Worm (Caenorhabditis elegans) whole organism, L4 larva: ENCODE results near the gene srsx-35.

ENCODE experiments used
- D1046.2 ChIP-seq: fragments of 200-800 bp; sonication (Bioruptor generic); IDR thresholded peaks from 2 replicates; pipeline ENCODE4 v1.3.6; 2022; ENCODE audit warnings: missing genetic modification characterization, missing compliant biosample characterization
- F10B5.3 ChIP-seq: sonication (generic microtip); optimal IDR thresholded peaks from 2 replicates; lab custom pipeline; 2016; ENCODE audit warnings: mild to moderate bottlenecking, missing genetic modification characterization, missing compliant biosample characterization
- F49E8.2 ChIP-seq: sonication (generic microtip); optimal IDR thresholded peaks from 2 replicates; lab custom pipeline; 2016; ENCODE audit warnings: missing compliant biosample characterization, mild to moderate bottlenecking, missing genetic modification characterization, borderline replicate concordance
- T20F7.1 ChIP-seq: fragments of 200-800 bp; sonication (Bioruptor generic); optimal IDR thresholded peaks from 2 replicates; lab custom pipeline; 2018; ENCODE audit warnings: mild to moderate bottlenecking, missing genetic modification characterization, missing compliant biosample characterization
- T26A8.4 ChIP-seq: fragments of 200-800 bp; sonication (Bioruptor generic); IDR thresholded peaks from 2 replicates; pipeline ENCODE4 v1.3.6; 2022; ENCODE audit warnings: missing genetic modification characterization, missing compliant biosample characterization
- aha-1 ChIP-seq: fragments of 150-350 bp; peaks from one replicate; lab custom pipeline; 2014; ENCODE audit warnings: missing biosample characterization, missing genetic modification characterization
- aly-2 ChIP-seq: sonication (generic microtip); optimal IDR thresholded peaks from 2 replicates; lab custom pipeline; 2018; ENCODE audit warnings: missing biosample characterization, missing genetic modification characterization
- ceh-82 ChIP-seq: sonication (generic microtip); optimal IDR thresholded peaks from 2 replicates; lab custom pipeline; 2017; ENCODE audit warnings: missing biosample characterization, missing genetic modification characterization
- ctbp-1 ChIP-seq: fragments of 200-800 bp; sonication (Bioruptor generic); IDR thresholded peaks from 2 replicates; pipeline ENCODE4 v1.3.6; 2022; ENCODE audit warnings: missing genetic modification reagents, missing genetic modification characterization, missing compliant biosample characterization
- daf-12 ChIP-seq: fragments of 150-350 bp; optimal IDR thresholded peaks from 2 replicates; lab custom pipeline; 2014; ENCODE audit warnings: missing biosample characterization, missing genetic modification reagents, missing genetic modification characterization
- dmd-6 ChIP-seq: fragments of 200-800 bp; sonication (Bioruptor generic); IDR thresholded peaks from 2 replicates; pipeline ENCODE4 v1.3.6; 2022; ENCODE audit warnings: missing genetic modification reagents, missing genetic modification characterization, missing compliant biosample characterization
- duxl-1 ChIP-seq: sonication (generic microtip); optimal IDR thresholded peaks from 2 replicates; lab custom pipeline; 2016; ENCODE audit warnings: mild to moderate bottlenecking, missing genetic modification characterization, moderate library complexity, missing compliant biosample characterization; ENCODE audit not compliant: poor library complexity
- egl-27 ChIP-seq: sonication (generic microtip); optimal IDR thresholded peaks from 3 replicates; lab custom pipeline; 2017; ENCODE audit warnings: missing biosample characterization, missing genetic modification reagents, missing genetic modification characterization
- fos-1 ChIP-seq: fragments of 150-350 bp; optimal IDR thresholded peaks from 2 replicates; lab custom pipeline; 2014; ENCODE audit warnings: missing biosample characterization, missing genetic modification characterization
- hlh-11 ChIP-seq: fragments of 200-800 bp; sonication (Bioruptor generic); optimal IDR thresholded peaks from 2 replicates; lab custom pipeline; 2018; ENCODE audit warnings: mild to moderate bottlenecking, missing genetic modification characterization, missing compliant biosample characterization
- hlh-30 ChIP-seq: sonication (generic microtip); optimal IDR thresholded peaks from 2 replicates; lab custom pipeline; 2017; ENCODE audit warnings: antibody characterized with exemption, mild to moderate bottlenecking, missing genetic modification characterization, missing compliant biosample characterization; ENCODE audit not compliant: insufficient read depth
- hmg-1.1 ChIP-seq: fragments of 200-800 bp; sonication (Bioruptor generic); IDR thresholded peaks from 2 replicates; pipeline ENCODE4 v1.3.6; 2022; ENCODE audit warnings: missing genetic modification reagents, missing genetic modification characterization, missing compliant biosample characterization
- lim-7 ChIP-seq: fragments of 200-800 bp; sonication (Bioruptor generic); IDR thresholded peaks from 2 replicates; pipeline ENCODE4 v1.3.6; 2022; ENCODE audit warnings: missing genetic modification characterization, missing compliant biosample characterization
- madf-9 ChIP-seq: fragments of 200-800 bp; sonication (Bioruptor generic); conservative IDR thresholded peaks from 2 replicates; pipeline ENCODE4 v1.3.6; 2022; ENCODE audit warnings: missing genetic modification reagents, missing genetic modification characterization, missing compliant biosample characterization
- mxl-2 ChIP-seq: fragments of 200-800 bp; sonication (Bioruptor generic); conservative IDR thresholded peaks from 2 replicates; pipeline ENCODE4 v1.3.6; 2022; ENCODE audit warnings: missing genetic modification reagents, missing genetic modification characterization, missing compliant biosample characterization
- nhr-10 ChIP-seq: fragments of 150-350 bp; optimal IDR thresholded peaks from 2 replicates; lab custom pipeline; 2014; ENCODE audit warnings: missing biosample characterization, missing genetic modification characterization
- nhr-11 ChIP-seq: fragments of 150-350 bp; optimal IDR thresholded peaks from 2 replicates; lab custom pipeline; 2014; ENCODE audit warnings: missing biosample characterization, missing genetic modification characterization
- nhr-28 ChIP-seq: fragments of 150-350 bp; optimal IDR thresholded peaks from 2 replicates; lab custom pipeline; 2014; ENCODE audit warnings: missing biosample characterization, missing genetic modification characterization
- nhr-48 ChIP-seq: sonication (generic microtip); optimal IDR thresholded peaks from 2 replicates; lab custom pipeline; 2016; ENCODE audit warnings: mild to moderate bottlenecking, missing genetic modification characterization, missing compliant biosample characterization
- nhr-76 ChIP-seq: fragments of 150-350 bp; optimal IDR thresholded peaks from 2 replicates; lab custom pipeline; 2014; ENCODE audit warnings: missing biosample characterization, missing genetic modification characterization
- nhr-77 ChIP-seq: fragments of 150-350 bp; optimal IDR thresholded peaks from 2 replicates; lab custom pipeline; 2014; ENCODE audit warnings: missing biosample characterization, missing genetic modification characterization
- pha-4 ChIP-seq, 2 experiments: fragments of 150-350 bp in 1 of 2; fragments of 200-800 bp in 1 of 2; sonication (Bioruptor generic) in 1 of 2; IDR thresholded peaks in 1 of 2; optimal IDR thresholded peaks in 1 of 2; 2 replicates each; pipeline versions ENCODE4 v1.3.6 to Lab custom; 2014 to 2022; ENCODE audit warnings: missing genetic modification characterization in 2 of 2, missing genetic modification reagents in 2 of 2, missing biosample characterization in 1 of 2, missing compliant biosample characterization in 1 of 2
- php-3 ChIP-seq: fragments of 200-800 bp; sonication (Bioruptor generic); IDR thresholded peaks from 2 replicates; pipeline ENCODE4 v1.3.6; 2022; ENCODE audit warnings: missing genetic modification reagents, missing genetic modification characterization, missing compliant biosample characterization
- saeg-2 ChIP-seq: fragments of 200-800 bp; sonication (Bioruptor generic); IDR thresholded peaks from 2 replicates; pipeline ENCODE4 v1.3.6; 2022; ENCODE audit warnings: missing genetic modification reagents, missing genetic modification characterization, missing compliant biosample characterization
- set-16 ChIP-seq: fragments of 200-800 bp; sonication (Bioruptor generic); IDR thresholded peaks from 2 replicates; pipeline ENCODE4 v1.3.6; 2022; ENCODE audit warnings: missing genetic modification reagents, missing genetic modification characterization, missing compliant biosample characterization
- snpc-1.2 ChIP-seq: fragments of 200-800 bp; sonication (Bioruptor generic); IDR thresholded peaks from 2 replicates; pipeline ENCODE4 v1.3.6; 2022; ENCODE audit warnings: missing genetic modification reagents, missing genetic modification characterization, missing compliant biosample characterization
- tag-97 ChIP-seq: fragments of 200-800 bp; sonication (Bioruptor generic); IDR thresholded peaks from 2 replicates; pipeline ENCODE4 v1.3.6; 2022; ENCODE audit warnings: missing genetic modification characterization, missing compliant biosample characterization
- tra-1 ChIP-seq: fragments of 200-800 bp; sonication (Bioruptor generic); IDR thresholded peaks from 2 replicates; pipeline ENCODE4 v1.3.6; 2022; ENCODE audit warnings: missing genetic modification reagents, missing genetic modification characterization, missing compliant biosample characterization
- unc-130 ChIP-seq: sonication (generic microtip); optimal IDR thresholded peaks from 2 replicates; lab custom pipeline; 2016; ENCODE audit warnings: missing genetic modification reagents, missing genetic modification characterization, missing compliant biosample characterization
- unc-39 ChIP-seq: sonication (generic microtip); optimal IDR thresholded peaks from 2 replicates; lab custom pipeline; 2017; ENCODE audit warnings: missing biosample characterization, missing genetic modification characterization
- unc-62 ChIP-seq, 3 experiments: fragments of 150-350 bp in 1 of 3; sonication (generic microtip); optimal IDR thresholded peaks in 2 of 3; peaks in 1 of 3; 1 replicate in 1 of 3; 2 replicates in 2 of 3; lab custom pipeline; 2014 to 2017; ENCODE audit warnings: missing biosample characterization in 3 of 3, missing genetic modification characterization in 3 of 3, missing genetic modification reagents in 3 of 3, missing genotype in 1 of 3
- vab-7 ChIP-seq: fragments of 200-800 bp; sonication (Bioruptor generic); IDR thresholded peaks from 2 replicates; pipeline ENCODE4 v1.3.6; 2022; ENCODE audit warnings: missing genetic modification reagents, missing genetic modification characterization, missing compliant biosample characterization
- zag-1 ChIP-seq: fragments of 150-350 bp; optimal IDR thresholded peaks from 2 replicates; lab custom pipeline; 2014; ENCODE audit warnings: missing biosample characterization, missing genetic modification characterization

The srsx-35 gene

DNA sequence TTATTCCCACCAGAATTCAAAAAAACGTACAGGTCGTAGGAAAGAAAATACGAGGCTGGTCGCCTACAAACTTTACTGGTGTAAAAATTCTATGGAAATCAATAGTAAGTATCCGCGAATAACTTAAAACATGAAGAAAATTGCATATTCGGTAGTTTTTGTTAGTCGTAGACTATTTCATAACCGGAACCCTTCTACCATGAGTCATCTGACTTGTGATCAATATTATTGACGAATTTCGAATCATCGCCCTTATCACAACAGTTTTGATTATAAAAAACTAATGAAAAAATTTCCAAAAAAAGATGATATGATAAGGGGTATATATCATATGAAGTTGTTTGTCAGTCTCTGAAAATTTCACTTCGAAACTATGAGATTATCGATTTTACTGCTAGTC, 21.2 kb upstream of the srsx-35 start, which contains the start of gene W01F3.2:
TSS of gene W01F3.2 (plus strand) at position 301 of the 400 bp plus-strand sequence.
- peak; percentile 21 for TF ChIP-seq hlh-11 (tag; lab: Kevin White, UChicago)
- TF ChIP-seq duxl-1 (tag; lab: Kevin White, UChicago) = no peak
- no peak for TF ChIP-seq fos-1 (tag; lab: Kevin White, UChicago)
- TF ChIP-seq nhr-28 (tag; lab: Kevin White, UChicago) = peak; percentile 36
- no peak for TF ChIP-seq php-3 (GFP tag; lab: Robert Waterston, UW)
- TF ChIP-seq aly-2 (tag; lab: Kevin White, UChicago) = no peak
- peak; percentile 14; the same call in 1 of the 2 replicates for TF ChIP-seq dmd-6 (GFP tag; lab: Robert Waterston, UW)
- no peak for TF ChIP-seq nhr-77 (tag; lab: Kevin White, UChicago)
- TF ChIP-seq tag-97 (GFP tag; lab: Robert Waterston, UW) = no peak
- no peak for TF ChIP-seq hmg-1.1 (GFP tag; lab: Robert Waterston, UW)
- peak; percentile 29 for TF ChIP-seq hlh-30 (tag; lab: Kevin White, UChicago)
- TF ChIP-seq zag-1 (tag; lab: Kevin White, UChicago) = no peak
- TF ChIP-seq, all 104 proteins: peak for 4

DNA sequence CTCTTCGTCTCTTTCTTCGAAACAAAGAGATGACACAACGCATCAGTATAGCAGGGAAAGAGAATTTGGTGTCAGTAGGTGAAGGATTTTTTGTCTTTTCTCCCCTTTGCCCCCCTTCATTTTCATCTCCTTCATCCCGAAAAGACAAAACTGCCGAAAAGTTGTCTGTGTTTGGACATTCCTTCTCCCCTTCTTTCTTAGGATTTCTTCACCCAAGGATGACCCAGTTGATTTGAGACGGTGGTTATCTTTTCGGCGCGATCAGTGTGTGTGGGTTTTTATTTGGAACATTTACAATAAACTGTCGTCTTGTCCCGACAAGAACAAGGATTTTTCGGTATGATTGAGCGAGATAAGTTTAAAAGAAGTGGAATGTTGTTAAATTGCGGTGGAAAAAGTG, 18.7 kb upstream of the srsx-35 start:
- TF ChIP-seq pha-4 (GFP tag; IDR thresholded peaks at IDR 0.05; lab: Robert Waterston, UW) = no peak
- no peak for TF ChIP-seq pha-4 (tag; optimal IDR thresholded peaks at IDR 0.05; lab: Kevin White, UChicago)
- TF ChIP-seq vab-7 = no peak
- TF ChIP-seq unc-62 (GFP tag; optimal IDR thresholded peaks at IDR 0.05 in 1 of 2; lab: Kevin White, UChicago) = peak in 1 of 2 experiments; percentile 15
- TF ChIP-seq unc-62 (tag; optimal IDR thresholded peaks at IDR 0.05; lab: Kevin White, UChicago) = no peak
- no peak for TF ChIP-seq unc-39 (tag; lab: Kevin White, UChicago)
- TF ChIP-seq daf-12 (tag; lab: Kevin White, UChicago) = no peak

DNA sequence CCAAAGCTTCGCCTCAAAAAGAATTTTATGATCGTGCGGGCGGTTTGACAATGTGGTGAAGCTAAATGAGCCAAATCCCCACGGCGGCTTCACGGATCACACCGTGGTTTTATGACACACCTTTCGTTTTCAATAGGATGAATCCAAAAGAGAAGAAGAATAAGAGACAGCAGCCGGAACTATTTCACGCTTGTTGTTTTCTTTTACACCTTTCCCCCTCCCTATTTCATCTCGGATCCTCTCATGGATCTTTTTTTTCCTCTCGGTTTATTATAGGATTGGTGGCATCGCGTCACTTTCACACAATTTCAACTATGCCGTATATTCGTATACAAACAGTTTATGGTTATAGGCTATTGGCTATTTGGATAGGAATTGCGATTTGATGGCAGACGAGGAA, 17.5 kb upstream of the srsx-35 start:
- TF ChIP-seq aha-1 (tag; lab: Kevin White, UChicago) = peak; percentile 55
- TF ChIP-seq mxl-2 (GFP tag; lab: Robert Waterston, UW) = no peak
- TF ChIP-seq, all 104 proteins: peak for 1

DNA sequence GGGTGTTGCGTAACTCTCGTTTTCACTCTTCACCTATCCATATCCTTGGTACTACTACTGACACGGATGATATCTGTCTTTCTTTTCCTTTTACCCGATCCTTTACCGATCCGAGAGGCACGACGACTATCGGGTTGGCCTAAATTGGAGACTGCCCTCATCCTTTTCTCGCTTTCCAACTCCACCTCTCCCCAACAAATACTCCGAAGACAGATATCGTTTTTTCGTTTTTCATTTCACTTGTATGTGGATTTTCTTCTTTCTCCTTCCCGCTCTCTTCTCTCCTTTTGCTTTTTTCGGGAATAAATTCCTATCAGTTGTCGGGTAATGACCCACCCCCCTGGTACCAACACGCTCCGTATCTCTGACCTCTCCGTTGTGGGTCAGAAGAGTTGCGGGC, 16.3 kb upstream of the srsx-35 start:
- TF ChIP-seq hlh-11 (tag; lab: Kevin White, UChicago) = peak; percentile 5
- no peak for TF ChIP-seq nhr-11 (tag; lab: Kevin White, UChicago)
- TF ChIP-seq nhr-48 (tag; lab: Kevin White, UChicago) = no peak
- no peak for TF ChIP-seq F10B5.3 (tag; lab: Kevin White, UChicago)
- no peak for TF ChIP-seq nhr-76
- peak; percentile 40 for TF ChIP-seq aha-1 (tag; lab: Kevin White, UChicago)
- no peak for TF ChIP-seq ceh-82 (tag; lab: Kevin White, UChicago)
- no peak for TF ChIP-seq tra-1 (GFP tag; lab: Robert Waterston, UW)
- TF ChIP-seq T26A8.4 (GFP tag; lab: Robert Waterston, UW) = no peak

DNA sequence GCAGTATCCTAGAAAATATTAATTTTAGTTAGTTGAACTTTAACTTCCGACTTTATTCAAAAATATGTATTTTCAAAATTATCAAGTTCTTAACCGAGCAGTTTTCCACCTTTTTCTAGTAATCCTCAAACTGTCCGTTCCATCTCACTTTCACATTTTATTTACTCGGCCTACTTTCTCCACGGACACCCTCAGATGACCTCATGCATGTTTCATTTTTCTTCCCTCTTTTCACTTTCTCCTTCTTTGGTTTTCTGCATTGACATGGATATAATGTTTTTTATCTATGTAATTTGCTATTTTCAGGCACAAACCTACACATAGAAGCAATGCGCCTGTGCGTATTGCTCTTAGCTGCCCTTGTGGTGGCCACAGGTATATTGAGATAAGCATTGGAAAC, 14.3 kb upstream of the srsx-35 start, which contains the start of gene mlt-11:
TSS of gene mlt-11 (plus strand) at position 301 of the 400 bp plus-strand sequence.
- TF ChIP-seq aha-1 (tag; lab: Kevin White, UChicago) (peak; percentile 33), ctbp-1 (GFP tag; lab: Robert Waterston, UW) (no peak)

DNA sequence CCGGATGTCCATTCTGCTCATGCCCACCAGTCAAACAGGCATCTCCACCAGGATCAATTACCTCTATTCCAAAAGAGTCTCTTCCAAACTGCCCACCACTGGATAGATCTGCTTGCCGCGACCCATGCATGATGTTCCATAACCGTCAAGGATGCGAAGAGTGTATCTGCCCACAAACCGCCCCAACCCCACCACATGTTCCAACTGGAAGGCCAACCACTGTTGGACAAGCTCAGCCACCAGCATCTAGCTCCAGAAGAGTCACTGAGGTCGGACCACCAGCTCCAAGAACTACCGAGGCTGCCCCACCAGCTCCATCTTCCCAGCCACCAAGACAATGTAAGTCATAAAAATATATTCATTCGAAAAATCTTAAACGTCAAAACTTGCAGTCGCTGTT, 10.6 kb upstream of the srsx-35 start:
- TF ChIP-seq set-16 (GFP tag; lab: Robert Waterston, UW) (peak; percentile 29; the same call in 1 of the 2 replicates), duxl-1 (tag; lab: Kevin White, UChicago) (no peak), unc-130 (no peak), egl-27 (tag; lab: Kevin White, UChicago) (no peak), snpc-1.2 (no peak), dmd-6 (GFP tag; lab: Robert Waterston, UW) (no peak), saeg-2 (no peak), lim-7 (peak; percentile 36; the same call in 1 of the 2 replicates), madf-9 (GFP tag; lab: Robert Waterston, UW) (0 out of 2 replicates have a peak, but pooled peaks have one; percentile 9), D1046.2 (GFP tag; lab: Robert Waterston, UW) (no peak), nhr-10 (no peak), F49E8.2 (tag; lab: Kevin White, UChicago) (no peak), T20F7.1 (GFP tag; lab: Kevin White, UChicago) (no peak)
- TF ChIP-seq, all 104 proteins: peak for 3
